Worm (Caenorhabditis elegans) whole organism, L4 larva: ENCODE measurements around the gene swan-1.

ENCODE experiments used
- F26F4.8 ChIP-seq: fragments of 200-800 bp; sonication (Bioruptor generic); conservative IDR thresholded peaks from 2 replicates; pipeline ENCODE4 v1.3.6; 2022; ENCODE audit warnings: missing genetic modification characterization, missing compliant biosample characterization
- F37D6.2 ChIP-seq: sonication (generic microtip); optimal IDR thresholded peaks from 2 replicates; lab custom pipeline; 2016; ENCODE audit warnings: mild to moderate bottlenecking, missing genetic modification characterization, missing compliant biosample characterization
- F44E2.7 ChIP-seq: fragments of 200-800 bp; sonication (Bioruptor generic); IDR thresholded peaks from 2 replicates; pipeline ENCODE4 v2.1.2; 2022; ENCODE audit warnings: missing genetic modification characterization, missing compliant biosample characterization
- R02D3.7 ChIP-seq: fragments of 150-350 bp; sonication (generic microtip); optimal IDR thresholded peaks from 3 replicates; lab custom pipeline; 2014; ENCODE audit warnings: missing biosample characterization, missing genetic modification characterization
- T26A8.4 ChIP-seq: fragments of 200-800 bp; sonication (Bioruptor generic); IDR thresholded peaks from 2 replicates; pipeline ENCODE4 v1.3.6; 2022; ENCODE audit warnings: missing genetic modification characterization, missing compliant biosample characterization
- ZK546.5 ChIP-seq, 2 experiments: sonication (generic microtip); optimal IDR thresholded peaks; 2 replicates each; lab custom pipeline; 2017; ENCODE audit warnings: missing biosample characterization in 2 of 2, missing genetic modification characterization in 2 of 2
- aha-1 ChIP-seq: fragments of 150-350 bp; peaks from one replicate; lab custom pipeline; 2014; ENCODE audit warnings: missing biosample characterization, missing genetic modification characterization
- ceh-28 ChIP-seq: fragments of 150-350 bp; optimal IDR thresholded peaks from 2 replicates; lab custom pipeline; 2014; ENCODE audit warnings: missing biosample characterization, missing genetic modification reagents, missing genetic modification characterization
- ceh-82 ChIP-seq: sonication (generic microtip); optimal IDR thresholded peaks from 2 replicates; lab custom pipeline; 2017; ENCODE audit warnings: missing biosample characterization, missing genetic modification characterization
- cey-2 ChIP-seq: sonication (generic microtip); optimal IDR thresholded peaks from 3 replicates; lab custom pipeline; 2017; ENCODE audit warnings: missing genetic modification characterization, mild to moderate bottlenecking, missing compliant biosample characterization, antibody characterized with exemption, borderline replicate concordance; ENCODE audit not compliant: insufficient read depth
- daf-16 ChIP-seq, 3 experiments: sonication (generic microtip); optimal IDR thresholded peaks; 2 replicates each; lab custom pipeline; 2016 to 2017; ENCODE audit warnings: missing genetic modification characterization in 3 of 3, missing genetic modification reagents in 3 of 3, mild to moderate bottlenecking in 2 of 3, missing compliant biosample characterization in 2 of 3, missing biosample characterization in 1 of 3, moderate library complexity in 1 of 3
- dmd-8 ChIP-seq: fragments of 200-800 bp; sonication (Bioruptor generic); IDR thresholded peaks from 2 replicates; pipeline ENCODE4 v1.3.6; 2022; ENCODE audit warnings: missing genetic modification characterization, missing compliant biosample characterization
- dpl-1 ChIP-seq: fragments of 150-350 bp; optimal IDR thresholded peaks from 2 replicates; lab custom pipeline; 2014; ENCODE audit warnings: missing biosample characterization, missing genetic modification reagents, missing genetic modification characterization
- egl-43 ChIP-seq: fragments of 200-800 bp; sonication (Bioruptor generic); IDR thresholded peaks from 2 replicates; pipeline ENCODE4 v1.3.6; 2022; ENCODE audit warnings: missing genetic modification reagents, missing genetic modification characterization, missing compliant biosample characterization
- hlh-11 ChIP-seq: fragments of 200-800 bp; sonication (Bioruptor generic); optimal IDR thresholded peaks from 2 replicates; lab custom pipeline; 2018; ENCODE audit warnings: mild to moderate bottlenecking, missing genetic modification characterization, missing compliant biosample characterization
- hlh-30 ChIP-seq: sonication (generic microtip); optimal IDR thresholded peaks from 2 replicates; lab custom pipeline; 2017; ENCODE audit warnings: antibody characterized with exemption, mild to moderate bottlenecking, missing genetic modification characterization, missing compliant biosample characterization; ENCODE audit not compliant: insufficient read depth
- lin-1 ChIP-seq: fragments of 200-800 bp; sonication (Bioruptor generic); IDR thresholded peaks from 2 replicates; pipeline ENCODE4 v1.3.6; 2022; ENCODE audit warnings: missing genetic modification reagents, missing genetic modification characterization, missing compliant biosample characterization
- lin-15B ChIP-seq: fragments of 150-350 bp; sonication (generic microtip); optimal IDR thresholded peaks from 3 replicates; lab custom pipeline; 2014; ENCODE audit warnings: missing biosample characterization, missing genetic modification characterization
- lin-29 ChIP-seq: fragments of 200-800 bp; sonication (Bioruptor generic); IDR thresholded peaks from 2 replicates; pipeline ENCODE4 v1.3.6; 2022; ENCODE audit warnings: missing genetic modification reagents, missing genetic modification characterization, missing compliant biosample characterization
- lin-39 ChIP-seq: fragments of 150-350 bp; optimal IDR thresholded peaks from 2 replicates; lab custom pipeline; 2014; ENCODE audit warnings: missing biosample characterization, missing genetic modification reagents, missing genetic modification characterization
- lsy-2 ChIP-seq, 2 experiments: fragments of 150-350 bp in 1 of 2; sonication (generic microtip) in 1 of 2; optimal IDR thresholded peaks; 2 replicates each; lab custom pipeline; 2014 to 2017; ENCODE audit warnings: missing biosample characterization in 2 of 2, missing genetic modification characterization in 2 of 2
- mep-1 ChIP-seq: fragments of 150-350 bp; sonication (generic microtip); optimal IDR thresholded peaks from 3 replicates; lab custom pipeline; 2014; ENCODE audit warnings: missing biosample characterization, missing genetic modification characterization
- mes-2 ChIP-seq: sonication (generic microtip); optimal IDR thresholded peaks from 2 replicates; lab custom pipeline; 2016; ENCODE audit warnings: missing genotype, mild to moderate bottlenecking, missing genetic modification characterization, missing compliant biosample characterization; ENCODE audit not compliant: poor library complexity, severe bottlenecking
- mxl-3 ChIP-seq: fragments of 200-800 bp; sonication (Bioruptor generic); optimal IDR thresholded peaks from 2 replicates; lab custom pipeline; 2018; ENCODE audit warnings: mild to moderate bottlenecking, missing genetic modification characterization, missing compliant biosample characterization
- nhr-111 ChIP-seq: fragments of 200-800 bp; sonication (Bioruptor generic); optimal IDR thresholded peaks from 2 replicates; lab custom pipeline; 2018; ENCODE audit warnings: mild to moderate bottlenecking, missing genetic modification characterization, missing compliant biosample characterization
- nhr-237 ChIP-seq: sonication (generic microtip); optimal IDR thresholded peaks from 2 replicates; lab custom pipeline; 2017; ENCODE audit warnings: missing biosample characterization, missing genetic modification characterization
- nhr-41 ChIP-seq: fragments of 200-800 bp; sonication (Bioruptor generic); IDR thresholded peaks from 2 replicates; pipeline ENCODE4 v1.3.6; 2022; ENCODE audit warnings: missing genetic modification reagents, missing genetic modification characterization, missing compliant biosample characterization
- php-3 ChIP-seq: fragments of 200-800 bp; sonication (Bioruptor generic); IDR thresholded peaks from 2 replicates; pipeline ENCODE4 v1.3.6; 2022; ENCODE audit warnings: missing genetic modification reagents, missing genetic modification characterization, missing compliant biosample characterization
- pqm-1 ChIP-seq: sonication (generic microtip); optimal IDR thresholded peaks from 2 replicates; lab custom pipeline; 2017; ENCODE audit warnings: missing biosample characterization, missing genetic modification characterization
- set-16 ChIP-seq: fragments of 200-800 bp; sonication (Bioruptor generic); IDR thresholded peaks from 2 replicates; pipeline ENCODE4 v1.3.6; 2022; ENCODE audit warnings: missing genetic modification reagents, missing genetic modification characterization, missing compliant biosample characterization
- spr-3 ChIP-seq: fragments of 200-800 bp; sonication (Bioruptor generic); optimal IDR thresholded peaks from 2 replicates; lab custom pipeline; 2018; ENCODE audit warnings: mild to moderate bottlenecking, missing genetic modification characterization, missing compliant biosample characterization
- tra-1 ChIP-seq: fragments of 200-800 bp; sonication (Bioruptor generic); IDR thresholded peaks from 2 replicates; pipeline ENCODE4 v1.3.6; 2022; ENCODE audit warnings: missing genetic modification reagents, missing genetic modification characterization, missing compliant biosample characterization
- zfp-3 ChIP-seq: fragments of 200-800 bp; sonication (Bioruptor generic); conservative IDR thresholded peaks from 2 replicates; pipeline ENCODE4 v1.3.6; 2022; ENCODE audit warnings: missing genetic modification reagents, missing genetic modification characterization, missing compliant biosample characterization
- ztf-11 ChIP-seq: fragments of 150-350 bp; optimal IDR thresholded peaks from 2 replicates; lab custom pipeline; 2014; ENCODE audit warnings: missing biosample characterization, missing genetic modification characterization

Gene swan-1

DNA sequence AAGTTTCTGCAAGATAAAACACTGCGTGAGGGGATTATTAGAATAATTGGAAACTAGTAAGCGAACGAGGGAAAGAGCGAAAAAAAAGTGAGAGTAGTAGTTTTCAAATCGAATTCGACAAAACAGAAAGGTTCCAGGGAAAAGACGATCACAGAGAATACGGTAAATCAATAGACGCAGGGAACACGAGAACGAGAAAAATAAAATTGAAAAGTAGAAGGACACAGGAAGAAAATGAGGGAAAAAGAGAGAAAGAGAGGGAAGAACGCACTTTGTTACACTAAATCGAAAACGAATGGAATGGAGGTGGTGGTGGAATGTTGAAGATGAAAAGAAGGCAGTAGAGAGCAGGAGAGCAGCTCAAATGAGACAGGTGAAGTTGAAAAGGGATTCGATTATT, at the start of gene swan-1:
Gene swan-1, minus strand, starts transcription at position 6 of the 400 bp plus-strand sequence.
- TF ChIP-seq hlh-11 (tag; lab: Kevin White, UChicago) (peak; percentile 1), lsy-2 (tag; optimal IDR thresholded peaks at IDR 0.05; lab: Kevin White, UChicago) (peak in 1 of 2 experiments; percentile 9), lin-1 (GFP tag; lab: Robert Waterston, UW) (no peak), daf-16 (GFP tag; optimal IDR thresholded peaks at IDR 0.05; lab: Kevin White, UChicago) (peak in 1 of 2 experiments; percentile 3), daf-16 (tag; optimal IDR thresholded peaks at IDR 0.05; lab: Kevin White, UChicago) (no peak), lin-39 (tag; lab: Kevin White, UChicago) (no peak), mes-2 (tag; lab: Kevin White, UChicago) (no peak)

DNA sequence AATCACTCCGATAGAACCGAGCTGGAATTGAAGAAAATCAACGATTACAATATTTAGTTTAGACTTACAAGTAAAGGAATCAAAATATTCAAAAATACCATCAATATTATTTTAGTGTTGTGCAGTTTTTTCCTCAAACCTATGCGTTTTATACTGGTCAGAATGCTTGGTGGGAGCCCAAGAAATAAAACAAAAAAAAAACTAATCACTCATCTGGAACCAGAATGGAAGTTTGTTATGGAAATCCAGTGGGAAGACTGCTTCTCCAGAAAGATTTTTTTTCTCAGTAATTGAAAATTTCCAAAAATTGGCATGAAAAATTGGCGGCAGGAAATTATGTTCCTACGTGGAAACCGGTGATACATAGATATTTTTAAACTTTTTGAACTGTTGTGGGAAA, 49.3 kb upstream of the swan-1 start, which contains the start of gene srx-134:
Gene srx-134, minus strand, starts transcription at position 101 of the 400 bp plus-strand sequence.
- TF ChIP-seq ceh-28 (no peak), F26F4.8 (no peak), F44E2.7 (GFP tag; lab: Robert Waterston, UW) (no peak), lin-15B (tag; lab: Kevin White, UChicago) (no peak), pqm-1 (tag; lab: Kevin White, UChicago) (no peak), ztf-11 (no peak), hlh-30 (tag; lab: Kevin White, UChicago) (no peak)

- TF ChIP-seq mep-1 (tag; lab: Kevin White, UChicago) (no peak), ZK546.5 (tag; optimal IDR thresholded peaks at IDR 0.05; lab: Kevin White, UChicago) (no peak), dmd-8 (no peak), ceh-82 (tag; lab: Kevin White, UChicago) (no peak), pqm-1 (tag; lab: Kevin White, UChicago) (no peak), T26A8.4 (GFP tag; lab: Robert Waterston, UW) (no peak), nhr-237 (tag; lab: Kevin White, UChicago) (no peak)
- TF ChIP-seq, all 104 proteins: peak for 0
These were observed 47.3 kb upstream of the swan-1 start, which contains the start of gene ttr-21 for ce11 chrV:13854306-13854705. ttr-21 (minus strand) TSS chrV:13854405.

- no peak for TF ChIP-seq cey-2 (tag; lab: Kevin White, UChicago)
- TF ChIP-seq nhr-237 (tag; lab: Kevin White, UChicago): no peak
- TF ChIP-seq F37D6.2 (tag; lab: Kevin White, UChicago): no peak
- no peak for TF ChIP-seq lin-39 (tag; lab: Kevin White, UChicago)
- TF ChIP-seq dpl-1: no peak
- TF ChIP-seq spr-3 (GFP tag; lab: Kevin White, UChicago): no peak
- no peak for TF ChIP-seq lin-29 (GFP tag; lab: Robert Waterston, UW)
- no peak for TF ChIP-seq egl-43
- no peak for TF ChIP-seq R02D3.7 (tag; lab: Kevin White, UChicago)
- no peak for TF ChIP-seq set-16
- TF ChIP-seq nhr-41 (GFP tag; lab: Robert Waterston, UW): no peak
- no peak for TF ChIP-seq nhr-111
- no peak for TF ChIP-seq tra-1
- TF ChIP-seq ZK546.5 (tag; optimal IDR thresholded peaks at IDR 0.05; lab: Kevin White, UChicago): no peak
- no peak for TF ChIP-seq php-3 (GFP tag; lab: Robert Waterston, UW)
- TF ChIP-seq zfp-3: no peak
These were observed 43.1 kb upstream of the swan-1 start, which contains the start of gene hpx-2 for ce11 chrV:13850170-13850569. hpx-2 (plus strand) TSS chrV:13850470.

ce11 chrV:13848379-13848778, 41.3 kb upstream of the swan-1 start, which contains the start of gene srx-133:
srx-133 (plus strand) TSS chrV:13848679.
- TF ChIP-seq aha-1 (tag; lab: Kevin White, UChicago): peak; percentile 48
- no peak for TF ChIP-seq mxl-3 (GFP tag; lab: Kevin White, UChicago)
- TF ChIP-seq lin-1 (GFP tag; lab: Robert Waterston, UW): no peak
